Fruit fly (Drosophila melanogaster) Kc167 (cell line): ENCODE data around the gene CG32599.

Experiments
- Myc ChIP-seq: fragments of >200 bp; optimal IDR thresholded peaks from 2 replicates; lab custom pipeline; 2017; ENCODE audit warnings: missing external identifiers
- Sin3A ChIP-seq: fragments of >200 bp; optimal IDR thresholded peaks from 2 replicates; lab custom pipeline; 2018; ENCODE audit warnings: missing external identifiers
- psq ChIP-seq: fragments of >200 bp; optimal IDR thresholded peaks from 2 replicates; lab custom pipeline; 2017; ENCODE audit warnings: missing external identifiers

DNA sequence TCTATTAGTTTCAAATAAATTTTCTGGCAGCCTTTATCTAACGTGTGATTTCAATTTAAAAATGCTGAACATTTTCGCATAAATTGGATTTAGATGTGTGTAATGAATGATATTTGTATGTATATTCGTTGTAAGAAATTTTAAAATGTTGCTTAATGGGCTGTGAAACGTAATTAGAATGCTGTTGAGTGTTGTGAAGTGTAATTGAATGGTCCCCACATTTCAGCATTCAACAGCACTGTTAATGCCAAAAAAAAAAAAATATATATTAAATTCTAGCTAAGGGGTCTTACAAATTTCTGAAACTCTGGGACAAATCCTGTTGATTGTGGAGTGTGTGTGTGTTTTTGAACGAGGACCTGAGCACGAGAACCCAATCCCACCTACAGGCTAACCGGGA, 21.7 kb downstream of the CG32599 start:
- TF ChIP-seq psq (lab: Kevin White, UChicago) (no peak), Myc (lab: Kevin White, UChicago) (no peak), Sin3A (no peak)
